Worm (Caenorhabditis elegans): Measurements from ENCODE around the gene mod-1.

DNA sequence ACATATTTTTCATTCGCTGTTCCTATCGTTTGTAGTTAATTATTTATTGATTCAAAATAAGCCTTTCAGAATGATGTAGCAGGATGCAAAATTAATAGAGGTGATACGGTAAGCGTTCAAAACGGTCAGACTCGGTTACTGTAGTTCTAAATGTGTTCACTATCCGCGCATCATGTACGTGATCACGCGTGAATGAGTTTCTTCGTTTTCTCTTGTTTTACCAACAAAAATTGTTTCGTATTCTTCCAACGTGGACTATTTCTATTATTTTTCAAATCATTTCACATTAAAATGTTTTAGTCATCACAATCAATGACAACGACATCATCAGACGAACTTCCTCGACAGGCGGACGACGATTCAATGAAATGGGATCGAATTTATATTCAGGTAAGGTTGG, 33.7 kb upstream of the mod-1 start, which contains the start of gene gck-1:
- TF ChIP-seq fos-1 (tag; optimal IDR thresholded peaks at IDR 0.05) (no peak), pqm-1 (tag; optimal IDR thresholded peaks at IDR 0.05) (no peak), elt-1 (tag; optimal IDR thresholded peaks at IDR 0.05) (no peak), lin-15B (tag; optimal IDR thresholded peaks at IDR 0.05) (no peak), fkh-10 (GFP tag; optimal IDR thresholded peaks at IDR 0.05) (no peak)

All from whole organism, L3 larva.